Comparison of ENCODE assay signal across 2 fruit fly cellular contexts in genomic region chr3R:10138900-10139299, dm6.
TF ChIP-seq lines count a peak whose summit lies in the region.

No protein-coding gene starts in this region.

- no peak for TF ChIP-seq CTCF in whole organism, embryonic (GFP tag; optimal IDR thresholded peaks at IDR 0.05; lab: Kevin White, UChicago)

TF ChIP-seq in whole organism, embryonic, 481 proteins besides CTCF, POLR2A, EP300 and RAD21:
- TF ChIP-seq z (GFP tag; IDR thresholded peaks at IDR 0.05; lab: Robert Waterston, UW) (no peak), CG13894 (tag; optimal IDR thresholded peaks at IDR 0.05; lab: Kevin White, UChicago) (peak; percentile 71), CG8281 (tag; optimal IDR thresholded peaks at IDR 0.05; lab: Kevin White, UChicago) (peak; percentile 8), crol (GFP tag; IDR thresholded peaks at IDR 0.05; lab: Robert Waterston, UW) (peak; percentile 86), Med (GFP tag; lab: Kevin White, UChicago) (peak; percentile 26), CoRest (tag; optimal IDR thresholded peaks at IDR 0.05; lab: Kevin White, UChicago) (no peak), sd (tag; optimal IDR thresholded peaks at IDR 0.05; lab: Kevin White, UChicago) (peak; percentile 3), bigmax (GFP tag; optimal IDR thresholded peaks at IDR 0.05; lab: Kevin White, UChicago) (peak; percentile 72), Pdp1 (GFP tag; optimal IDR thresholded peaks at IDR 0.05; lab: Kevin White, UChicago) (peak in 1 of 2 experiments; percentile 38), Hmr (GFP tag; optimal IDR thresholded peaks at IDR 0.05; lab: Kevin White, UChicago) (peak; percentile 13), Eip74EF (GFP tag; optimal IDR thresholded peaks at IDR 0.05; lab: Kevin White, UChicago) (no peak), Rx (GFP tag; IDR thresholded peaks at IDR 0.05; lab: Robert Waterston, UW) (no peak), CG12769 (tag; optimal IDR thresholded peaks at IDR 0.05; lab: Kevin White, UChicago) (peak; percentile 30), Atf3 (GFP tag; optimal IDR thresholded peaks at IDR 0.05; lab: Kevin White, UChicago) (no peak), CG15696 (tag; optimal IDR thresholded peaks at IDR 0.05; lab: Kevin White, UChicago) (no peak), sob (GFP tag; IDR thresholded peaks at IDR 0.05; lab: Robert Waterston, UW) (0 out of 2 replicates have a peak, but pooled peaks have one; percentile 21), CG8290 (GFP tag; optimal IDR thresholded peaks at IDR 0.05; lab: Kevin White, UChicago) (no peak), CG8290 (tag; optimal IDR thresholded peaks at IDR 0.05; lab: Kevin White, UChicago) (peak in 1 of 2 experiments; percentile 30), CG9932 (GFP tag; IDR thresholded peaks at IDR 0.05; lab: Robert Waterston, UW) (peak; percentile 34; the same call in 1 of the 2 replicates), Rfx (GFP tag; IDR thresholded peaks at IDR 0.05; lab: Robert Waterston, UW) (peak; percentile 23), lab (GFP tag; optimal IDR thresholded peaks at IDR 0.05; lab: Kevin White, UChicago) (peak; percentile 3), CG6791 (GFP tag; IDR thresholded peaks at IDR 0.05; lab: Robert Waterston, UW; ENCODE audit: partially characterized antibody) (0 out of 3 replicates have a peak, but pooled peaks have one; percentile 15), CG15514 (GFP tag; optimal IDR thresholded peaks at IDR 0.05; lab: Kevin White, UChicago) (no peak), chinmo (GFP tag; IDR thresholded peaks at IDR 0.05; lab: Robert Waterston, UW; ENCODE audit: partially characterized antibody) (peak; percentile 58; the same call in 1 of the 4 replicates), NFAT (GFP tag; IDR thresholded peaks at IDR 0.05; lab: Robert Waterston, UW) (0 out of 2 replicates have a peak, but pooled peaks have one; percentile 13)

TF ChIP-seq in whole organism, prepupa, 60 proteins besides CTCF, POLR2A, EP300 and RAD21:
- TF ChIP-seq fkh (GFP tag; optimal IDR thresholded peaks at IDR 0.05; lab: Kevin White, UChicago), result peak; percentile 54
- TF ChIP-seq acj6 (GFP tag; optimal IDR thresholded peaks at IDR 0.05; lab: Kevin White, UChicago), result no peak
TF ChIP-seq in whole organism, prepupa: peak in this region for 1.
